Worm (Caenorhabditis elegans): Measurements from ENCODE around the gene ugt-59.

The ugt-59 gene

DNA sequence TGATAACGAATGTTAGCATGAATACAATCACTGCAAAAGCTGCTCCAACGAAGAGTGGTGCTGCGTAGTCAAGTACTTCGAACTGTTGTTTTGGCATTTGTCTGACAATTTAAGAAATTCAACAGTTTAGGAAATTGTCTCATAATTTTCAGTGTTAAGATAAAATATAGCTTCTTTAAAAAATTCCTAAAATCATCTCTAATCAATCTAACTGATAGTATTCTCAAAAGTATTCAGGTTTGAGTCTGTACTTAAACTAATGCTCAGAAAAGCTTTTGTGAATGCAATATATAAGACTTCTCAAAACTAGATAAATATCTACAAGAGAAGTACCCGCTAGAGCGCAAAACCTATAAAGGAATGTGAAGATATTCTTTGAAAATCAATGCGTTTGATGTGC, 34.4 kb downstream of the ugt-59 start, which contains the start of gene R10H10.4:
Gene R10H10.4, minus strand, starts transcription at position 101 of the 400 bp plus-strand sequence.
- no peak for TF ChIP-seq ceh-13 (GFP tag; optimal IDR thresholded peaks at IDR 0.05)
- no peak for TF ChIP-seq B0310.2 (tag; optimal IDR thresholded peaks at IDR 0.05)

DNA sequence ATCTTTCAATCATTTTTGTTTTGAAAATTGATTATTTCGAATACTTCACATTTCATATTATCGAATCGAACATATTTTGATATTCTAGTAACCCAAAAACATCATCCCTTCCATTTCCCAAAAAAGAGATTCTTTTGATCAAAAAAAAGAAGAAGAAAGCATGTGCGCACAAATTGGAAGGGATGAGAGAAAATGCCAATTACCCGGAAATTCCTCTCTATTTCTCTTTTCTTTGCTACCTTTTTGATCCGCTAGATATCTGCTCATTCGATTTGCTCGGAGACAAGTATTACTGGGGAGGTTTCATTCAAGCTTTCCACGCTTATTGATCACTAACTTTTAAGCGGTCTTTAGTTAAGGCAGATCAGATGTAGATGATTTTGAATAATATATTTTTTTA, 36.4 kb downstream of the ugt-59 start:
- TF ChIP-seq scrt-1 (GFP tag; IDR thresholded peaks at IDR 0.05) (no peak), ama-1 (optimal IDR thresholded peaks at IDR 0.05) (no peak), flt-1 (GFP tag; IDR thresholded peaks at IDR 0.05) (no peak), B0310.2 (tag; optimal IDR thresholded peaks at IDR 0.05) (no peak), tra-4 (tag; optimal IDR thresholded peaks at IDR 0.05) (no peak), tbx-37 (GFP tag; conservative IDR thresholded peaks at IDR 0.05) (no peak), ceh-36 (tag; optimal IDR thresholded peaks at IDR 0.05) (no peak), sea-1 (GFP tag; conservative IDR thresholded peaks at IDR 0.05) (no peak), ets-7 (tag; optimal IDR thresholded peaks at IDR 0.05) (no peak)

DNA sequence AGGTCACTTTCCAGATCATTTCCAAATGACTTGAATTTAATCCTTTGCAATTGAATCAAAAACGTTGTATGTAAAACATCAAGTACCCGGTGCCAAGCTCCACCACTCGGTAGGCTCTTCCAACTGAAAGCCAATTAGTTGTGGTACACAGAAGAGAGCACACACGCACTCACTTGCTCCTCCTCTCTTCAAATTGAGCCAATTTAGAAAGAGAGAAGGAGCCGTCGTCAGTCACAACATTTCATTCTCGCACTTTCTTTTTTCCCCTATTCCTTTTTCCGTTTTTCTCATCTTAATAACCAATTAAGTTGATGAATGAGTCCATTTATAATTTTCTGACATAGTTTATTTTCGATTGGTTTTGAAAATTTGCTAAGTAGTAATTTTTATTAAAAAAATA, 37.8 kb downstream of the ugt-59 start:
- TF ChIP-seq ets-7 (tag; optimal IDR thresholded peaks at IDR 0.05) (no peak), tra-4 (tag; optimal IDR thresholded peaks at IDR 0.05) (no peak), scrt-1 (GFP tag; IDR thresholded peaks at IDR 0.05) (no peak), ceh-36 (tag; optimal IDR thresholded peaks at IDR 0.05) (no peak), tbx-37 (GFP tag; conservative IDR thresholded peaks at IDR 0.05) (no peak), F13C5.2 (tag; optimal IDR thresholded peaks at IDR 0.05) (no peak), hnd-1 (tag; optimal IDR thresholded peaks at IDR 0.05) (no peak), B0310.2 (tag; optimal IDR thresholded peaks at IDR 0.05) (no peak), hmg-4 (GFP tag; optimal IDR thresholded peaks at IDR 0.05) (no peak)

DNA sequence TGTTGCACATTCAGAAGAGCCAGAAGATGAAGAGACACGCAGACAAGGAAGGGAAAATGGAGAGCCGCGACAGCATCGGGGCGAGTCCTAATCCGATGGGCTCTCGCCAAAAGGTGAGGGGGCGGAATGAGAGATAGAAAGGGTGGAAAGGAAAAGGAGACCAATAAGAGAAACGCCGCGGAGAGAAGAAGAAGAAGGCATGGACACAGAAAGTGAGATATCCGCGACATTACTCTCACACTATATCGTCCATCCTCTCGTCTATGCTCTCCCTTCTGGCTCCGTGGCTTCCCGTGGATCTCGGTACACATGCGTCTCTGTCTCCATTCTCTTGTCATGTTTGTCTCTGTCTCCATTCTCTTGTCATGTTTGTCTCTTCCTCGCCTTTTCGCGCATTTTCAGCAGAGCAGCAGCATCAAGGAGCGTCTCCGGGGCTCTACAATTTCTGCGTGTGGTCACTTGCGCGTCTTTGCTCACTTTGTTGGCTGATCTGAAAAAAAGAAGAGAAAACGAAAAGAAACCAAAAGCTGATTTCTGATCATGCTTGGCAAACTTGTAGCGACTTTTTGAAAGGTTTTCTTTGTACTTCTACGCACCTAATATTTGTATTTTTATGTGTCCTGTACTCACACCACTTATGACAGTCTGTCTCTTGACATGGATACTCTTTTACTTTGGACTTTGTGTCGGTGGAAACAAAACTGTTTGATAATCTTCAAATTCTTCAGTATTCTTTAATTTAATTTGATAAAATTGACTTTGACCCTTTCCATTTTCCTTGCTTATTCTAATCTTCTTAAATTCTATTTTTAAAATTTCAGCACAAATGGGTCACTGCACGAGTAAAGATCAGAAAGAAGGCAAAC, 43.0 kb downstream of the ugt-59 start, which contains the start of gene gpa-7:
Gene gpa-7, plus strand, starts transcription at position 816 of the 866 bp plus-strand sequence.
- peak; percentile 56 for TF ChIP-seq aly-1 (tag; optimal IDR thresholded peaks at IDR 0.05)
- no peak for TF ChIP-seq flt-1 (GFP tag; IDR thresholded peaks at IDR 0.05)
- TF ChIP-seq pes-1 (GFP tag; IDR thresholded peaks at IDR 0.05) = no peak
- TF ChIP-seq F13C5.2 (tag; optimal IDR thresholded peaks at IDR 0.05) = peak; percentile 56
- TF ChIP-seq ceh-13 (GFP tag; optimal IDR thresholded peaks at IDR 0.05) = no peak
- TF ChIP-seq sea-1 (GFP tag; conservative IDR thresholded peaks at IDR 0.05) = no peak
- TF ChIP-seq scrt-1 (GFP tag; IDR thresholded peaks at IDR 0.05) = no peak
- no peak for TF ChIP-seq hmg-4 (GFP tag; optimal IDR thresholded peaks at IDR 0.05)
- TF ChIP-seq ama-1 (optimal IDR thresholded peaks at IDR 0.05) = no peak
- TF ChIP-seq tbx-11 (GFP tag; IDR thresholded peaks at IDR 0.05) = 0 out of 2 replicates have a peak, but pooled peaks have one; percentile 34
- TF ChIP-seq hmbx-1 (tag; optimal IDR thresholded peaks at IDR 0.05) = no peak
- TF ChIP-seq tra-4 (tag; optimal IDR thresholded peaks at IDR 0.05) = no peak

DNA sequence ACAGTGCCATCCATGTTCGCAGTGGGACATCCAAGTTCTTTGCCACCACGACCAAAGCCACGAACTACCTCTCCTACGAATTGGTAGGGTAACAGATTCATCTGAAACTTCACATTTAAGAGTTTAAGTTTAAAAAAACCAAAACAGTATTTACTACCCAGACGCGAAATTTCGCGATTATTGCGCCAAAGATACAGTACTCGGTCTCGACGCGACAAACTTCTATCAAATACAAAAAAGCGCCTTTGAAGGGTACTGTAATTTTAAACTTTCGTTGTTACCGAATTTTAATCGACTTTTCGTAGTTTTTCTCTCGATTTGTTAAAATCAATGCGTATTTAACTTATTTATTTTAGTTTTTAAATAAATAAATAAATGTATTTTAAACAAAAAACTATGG, 48.9 kb downstream of the ugt-59 start, which contains the start of gene rfk-1:
Gene rfk-1, minus strand, starts transcription at position 101 of the 400 bp plus-strand sequence.
- TF ChIP-seq B0310.2 (tag; optimal IDR thresholded peaks at IDR 0.05) (no peak), tbx-11 (GFP tag; IDR thresholded peaks at IDR 0.05) (no peak), hmbx-1 (tag; optimal IDR thresholded peaks at IDR 0.05) (no peak), hnd-1 (tag; optimal IDR thresholded peaks at IDR 0.05) (no peak), ceh-36 (tag; optimal IDR thresholded peaks at IDR 0.05) (no peak), pes-1 (GFP tag; IDR thresholded peaks at IDR 0.05) (no peak), sea-1 (GFP tag; conservative IDR thresholded peaks at IDR 0.05) (no peak), scrt-1 (GFP tag; IDR thresholded peaks at IDR 0.05) (no peak), flt-1 (GFP tag; IDR thresholded peaks at IDR 0.05) (no peak), aly-1 (tag; optimal IDR thresholded peaks at IDR 0.05) (no peak), ets-7 (tag; optimal IDR thresholded peaks at IDR 0.05) (no peak), tra-4 (tag; optimal IDR thresholded peaks at IDR 0.05) (no peak), ama-1 (optimal IDR thresholded peaks at IDR 0.05) (no peak), hmg-4 (GFP tag; optimal IDR thresholded peaks at IDR 0.05) (no peak), F13C5.2 (tag; optimal IDR thresholded peaks at IDR 0.05) (no peak), tbx-37 (GFP tag; conservative IDR thresholded peaks at IDR 0.05) (no peak), ceh-13 (GFP tag; optimal IDR thresholded peaks at IDR 0.05) (no peak)
